Worm (Caenorhabditis elegans): Measurements from ENCODE around the gene T19C3.2.

ce11 chrIII:620204-620718, 2.9 kb upstream of the T19C3.2 start, which contains the start of gene T19C3.4:
- TF ChIP-seq cog-1 (tag; optimal IDR thresholded peaks at IDR 0.05): no peak
- no peak for TF ChIP-seq ztf-29 (GFP tag; IDR thresholded peaks at IDR 0.05)
- no peak for TF ChIP-seq ztf-23 (GFP tag; IDR thresholded peaks at IDR 0.05)
- TF ChIP-seq med-1 (GFP tag; optimal IDR thresholded peaks at IDR 0.05; ENCODE audit: insufficient read depth): no peak
- TF ChIP-seq tab-1 (GFP tag; IDR thresholded peaks at IDR 0.05): no peak
- TF ChIP-seq flt-1 (GFP tag; IDR thresholded peaks at IDR 0.05): no peak
- TF ChIP-seq ref-1 (GFP tag; conservative IDR thresholded peaks at IDR 0.05): no peak
